Worm (Caenorhabditis elegans) whole organism, L1 larva: Measurements from ENCODE around the gene AC7.3.
A peak's percentile ranks its signal among the peaks of the same experiment; 100 is the strongest.

ENCODE experiments used
- alr-1 ChIP-seq: fragments of 200-800 bp; sonication (Bioruptor generic); optimal IDR thresholded peaks from 2 replicates; lab custom pipeline; 2018; ENCODE audit warnings: borderline replicate concordance, mild to moderate bottlenecking, missing genetic modification characterization, missing compliant biosample characterization
- ama-1 ChIP-seq: fragments of 150-350 bp; optimal IDR thresholded peaks from 2 replicates; lab custom pipeline; 2014
- blmp-1 ChIP-seq: fragments of 150-350 bp; optimal IDR thresholded peaks from 2 replicates; lab custom pipeline; 2014; ENCODE audit warnings: missing biosample characterization, missing genetic modification characterization
- fos-1 ChIP-seq: fragments of 150-350 bp; optimal IDR thresholded peaks from 2 replicates; lab custom pipeline; 2014; ENCODE audit warnings: missing biosample characterization, missing genetic modification characterization
- lsy-2 ChIP-seq, 2 experiments: fragments of 150-350 bp; optimal IDR thresholded peaks; 2 replicates each; lab custom pipeline; 2014; ENCODE audit warnings: missing biosample characterization in 2 of 2, missing genetic modification characterization in 2 of 2
- mep-1 ChIP-seq: fragments of 150-350 bp; optimal IDR thresholded peaks from 2 replicates; lab custom pipeline; 2014; ENCODE audit warnings: missing biosample characterization, missing genetic modification characterization
- nhr-11 ChIP-seq: fragments of 150-350 bp; optimal IDR thresholded peaks from 2 replicates; lab custom pipeline; 2014; ENCODE audit warnings: missing biosample characterization, missing genetic modification characterization
- zip-4 ChIP-seq: fragments of 200-800 bp; sonication (Bioruptor generic); optimal IDR thresholded peaks from 2 replicates; lab custom pipeline; 2018; ENCODE audit warnings: mild to moderate bottlenecking, missing genetic modification characterization, moderate library complexity, missing compliant biosample characterization
- ztf-11 ChIP-seq, 2 experiments: sonication (generic microtip); optimal IDR thresholded peaks; 2 replicates each; lab custom pipeline; 2016 to 2017; ENCODE audit warnings: missing genetic modification characterization in 2 of 2, missing biosample characterization in 1 of 2, missing compliant biosample characterization in 1 of 2

- TF ChIP-seq fos-1 (tag; lab: Kevin White, UChicago), result no peak
- peak in 1 of 2 experiments; percentile 20 for TF ChIP-seq lsy-2 (tag; optimal IDR thresholded peaks at IDR 0.05; lab: Kevin White, UChicago)
- peak; percentile 93 for TF ChIP-seq blmp-1 (tag; lab: Kevin White, UChicago)
- no peak for TF ChIP-seq ama-1
- TF ChIP-seq zip-4 (GFP tag; lab: Kevin White, UChicago), result no peak
- no peak for TF ChIP-seq nhr-11
- TF ChIP-seq mep-1 (tag; lab: Kevin White, UChicago), result peak; percentile 16
- no peak for TF ChIP-seq alr-1 (tag; lab: Kevin White, UChicago)
- TF ChIP-seq ztf-11 (tag; optimal IDR thresholded peaks at IDR 0.05; lab: Kevin White, UChicago), result no peak
These were observed 28.6 kb upstream of the AC7.3 start, which contains the start of gene pygo-1 for ce11 chrIV:5082900-5083530.
